Fruit fly (Drosophila melanogaster) whole organism, embryonic: Measurements from ENCODE around the gene hry.

Source experiments
- Awh ChIP-seq: fragments of 200-800 bp; sonication (Bioruptor generic); IDR thresholded peaks from 2 replicates; pipeline ENCODE4, ENCODE4 v1.3.6; 2022; ENCODE audit warnings: missing biosample characterization, missing genetic modification characterization
- BEAF-32 ChIP-seq: fragments of 200-800 bp; sonication (Bioruptor generic); optimal IDR thresholded peaks from 3 replicates; lab custom pipeline; 2017; ENCODE audit warnings: missing biosample characterization, missing genetic modification characterization, mild to moderate bottlenecking, moderate library complexity, missing genetic modification reagents
- CG10462 ChIP-seq: fragments of 200-800 bp; sonication (Bioruptor generic); optimal IDR thresholded peaks from 2 replicates; lab custom pipeline; 2016; ENCODE audit warnings: missing biosample characterization, missing genetic modification characterization
- CG11398 ChIP-seq: fragments of 200-800 bp; sonication (Bioruptor generic); optimal IDR thresholded peaks from 2 replicates; lab custom pipeline; 2016; ENCODE audit warnings: missing biosample characterization, missing genetic modification characterization
- CG13775 ChIP-seq: fragments of 200-800 bp; sonication (Bioruptor generic); optimal IDR thresholded peaks from 3 replicates; lab custom pipeline; 2017; ENCODE audit warnings: missing biosample characterization, mild to moderate bottlenecking, missing genetic modification characterization
- CG15269 ChIP-seq: fragments of 200-800 bp; sonication (Bioruptor generic); optimal IDR thresholded peaks from 2 replicates; lab custom pipeline; 2018; ENCODE audit warnings: missing biosample characterization, mild to moderate bottlenecking, missing genetic modification characterization, moderate library complexity
- CG17186 ChIP-seq: fragments of 200-800 bp; sonication (Bioruptor generic); optimal IDR thresholded peaks from 3 replicates; lab custom pipeline; 2017; ENCODE audit warnings: missing biosample characterization, missing genetic modification reagents, missing genetic modification characterization
- CG17568 ChIP-seq: fragments of 200-800 bp; sonication (Bioruptor generic); optimal IDR thresholded peaks from 2 replicates; lab custom pipeline; 2018; ENCODE audit warnings: missing biosample characterization, mild to moderate bottlenecking, missing genetic modification characterization, moderate library complexity
- CG17829 ChIP-seq: fragments of 200-800 bp; optimal IDR thresholded peaks from 2 replicates; lab custom pipeline; 2019; ENCODE audit warnings: missing biosample characterization, mild to moderate bottlenecking, missing genetic modification characterization, moderate library complexity
- CG18599 ChIP-seq: fragments of 200-800 bp; sonication (Bioruptor generic); optimal IDR thresholded peaks from 3 replicates; lab custom pipeline; 2017; ENCODE audit warnings: missing biosample characterization, missing genetic modification characterization, mild to moderate bottlenecking, moderate library complexity, missing genetic modification reagents
- CG18764 ChIP-seq: fragments of 200-800 bp; sonication (Bioruptor generic); optimal IDR thresholded peaks from 3 replicates; lab custom pipeline; 2016; ENCODE audit warnings: missing biosample characterization, missing genetic modification characterization
- CG30431 ChIP-seq: fragments of 200-800 bp; sonication (Bioruptor generic); optimal IDR thresholded peaks from 2 replicates; lab custom pipeline; 2017; ENCODE audit warnings: missing biosample characterization, missing genetic modification characterization
- CG3407 ChIP-seq: fragments of 200-800 bp; sonication (Bioruptor generic); optimal IDR thresholded peaks from 2 replicates; lab custom pipeline; 2018; ENCODE audit warnings: missing biosample characterization, mild to moderate bottlenecking, missing genetic modification characterization
- CG42726 ChIP-seq: fragments of 200-800 bp; sonication (Bioruptor generic); IDR thresholded peaks from 2 replicates; pipeline ENCODE4 v1.3.6; 2022; ENCODE audit warnings: missing biosample characterization, missing genetic modification characterization; ENCODE audit not compliant: partially characterized antibody
- CG4707 ChIP-seq: fragments of 200-800 bp; sonication (Bioruptor generic); optimal IDR thresholded peaks from 2 replicates; lab custom pipeline; 2018; ENCODE audit warnings: missing biosample characterization, mild to moderate bottlenecking, missing genetic modification characterization, moderate library complexity
- CG6854 ChIP-seq: fragments of 200-800 bp; sonication (Bioruptor generic); optimal IDR thresholded peaks from 3 replicates; lab custom pipeline; 2017; ENCODE audit warnings: missing biosample characterization, mild to moderate bottlenecking, missing genetic modification characterization
- CG8290 ChIP-seq, 3 experiments: fragments of 200-800 bp; sonication (Bioruptor generic); optimal IDR thresholded peaks; 2 replicates each; lab custom pipeline; 2016 to 2019; ENCODE audit warnings: missing biosample characterization in 3 of 3, missing genetic modification characterization in 3 of 3, mild to moderate bottlenecking in 2 of 3, moderate library complexity in 1 of 3
- CG8765 ChIP-seq: fragments of 200-800 bp; sonication (Bioruptor generic); IDR thresholded peaks from 2 replicates; pipeline ENCODE4 v1.3.6; 2022; ENCODE audit warnings: missing biosample characterization, missing genetic modification characterization
- Chrac-16 ChIP-seq: fragments of 200-800 bp; sonication (Bioruptor generic); optimal IDR thresholded peaks from 3 replicates; lab custom pipeline; 2016; ENCODE audit warnings: missing biosample characterization, missing genetic modification characterization
- CoRest ChIP-seq: fragments of 200-800 bp; sonication (Bioruptor generic); optimal IDR thresholded peaks from 3 replicates; lab custom pipeline; 2018; ENCODE audit warnings: missing biosample characterization, mild to moderate bottlenecking, missing genetic modification characterization, moderate library complexity
- D19A ChIP-seq: fragments of 200-800 bp; optimal IDR thresholded peaks from 3 replicates; lab custom pipeline; 2019; ENCODE audit warnings: missing biosample characterization, mild to moderate bottlenecking, missing genetic modification characterization, moderate library complexity
- Dref ChIP-seq: fragments of 200-800 bp; sonication (Bioruptor generic); IDR thresholded peaks from 2 replicates; pipeline ENCODE4 v1.3.6; 2022; ENCODE audit warnings: missing biosample characterization, missing genetic modification characterization
- ERR ChIP-seq: fragments of 200-800 bp; sonication (Bioruptor generic); optimal IDR thresholded peaks from 2 replicates; lab custom pipeline; 2016; ENCODE audit warnings: missing biosample characterization, missing genetic modification characterization
- HLH4C ChIP-seq: fragments of 200-800 bp; sonication (Bioruptor generic); IDR thresholded peaks from 3 replicates; pipeline ENCODE4 v1.3.6; 2022; ENCODE audit warnings: missing biosample characterization, missing genetic modification characterization; ENCODE audit not compliant: partially characterized antibody
- Mrtf ChIP-seq: fragments of 200-800 bp; sonication (Bioruptor generic); IDR thresholded peaks from 3 replicates; pipeline ENCODE4 v1.3.6; 2022; ENCODE audit warnings: missing biosample characterization, missing genetic modification characterization
- Optix ChIP-seq: fragments of 200-800 bp; sonication (Bioruptor generic); IDR thresholded peaks from 3 replicates; pipeline ENCODE4 v1.3.6; 2022; ENCODE audit warnings: missing biosample characterization, missing genetic modification characterization
- Sin3A ChIP-seq: fragments of >200 bp; optimal IDR thresholded peaks from 2 replicates; lab custom pipeline; 2018
- Tbp ChIP-seq: fragments of >200 bp; optimal IDR thresholded peaks from 2 replicates; lab custom pipeline; 2018; ENCODE audit warnings: missing biosample characterization, missing genetic modification characterization
- Usf ChIP-seq: fragments of 200-800 bp; sonication (Bioruptor generic); optimal IDR thresholded peaks from 2 replicates; lab custom pipeline; 2017; ENCODE audit warnings: missing genotype, missing biosample characterization, missing genetic modification characterization
- bab2 ChIP-seq: fragments of 200-800 bp; sonication (Bioruptor generic); optimal IDR thresholded peaks from 2 replicates; lab custom pipeline; 2016; ENCODE audit warnings: missing biosample characterization, missing genetic modification characterization
- br ChIP-seq: fragments of >200 bp; optimal IDR thresholded peaks from 2 replicates; lab custom pipeline; 2017
- cato ChIP-seq: fragments of 200-800 bp; sonication (Bioruptor generic); optimal IDR thresholded peaks from 2 replicates; lab custom pipeline; 2016; ENCODE audit warnings: missing biosample characterization, missing genetic modification characterization, borderline replicate concordance
- caup ChIP-seq: fragments of 200-800 bp; sonication (Bioruptor generic); optimal IDR thresholded peaks from 3 replicates; lab custom pipeline; 2017; ENCODE audit warnings: missing biosample characterization, mild to moderate bottlenecking, missing genetic modification characterization, moderate library complexity; ENCODE audit not compliant: severe bottlenecking
- crp ChIP-seq, 2 experiments: fragments of 200-800 bp; sonication (Bioruptor generic); optimal IDR thresholded peaks; 2 replicates in 1 of 2; 3 replicates in 1 of 2; lab custom pipeline; 2017; ENCODE audit warnings: missing biosample characterization in 2 of 2, missing genetic modification characterization in 2 of 2, mild to moderate bottlenecking in 1 of 2, moderate library complexity in 1 of 2
- dan ChIP-seq: fragments of 200-800 bp; sonication (Bioruptor generic); IDR thresholded peaks from 2 replicates; pipeline ENCODE4 v1.3.6; 2022; ENCODE audit warnings: missing biosample characterization, missing genetic modification characterization
- en ChIP-seq: fragments of 200-800 bp; sonication (Bioruptor generic); optimal IDR thresholded peaks from 2 replicates; lab custom pipeline; 2016; ENCODE audit warnings: missing biosample characterization, missing genetic modification characterization
- exex ChIP-seq: fragments of 200-800 bp; sonication (Bioruptor generic); optimal IDR thresholded peaks from 4 replicates; lab custom pipeline; 2018; ENCODE audit warnings: missing biosample characterization, mild to moderate bottlenecking, missing genetic modification characterization, moderate library complexity
- grau ChIP-seq: fragments of 200-800 bp; optimal IDR thresholded peaks from 3 replicates; lab custom pipeline; 2019; ENCODE audit warnings: missing biosample characterization, mild to moderate bottlenecking, missing genetic modification characterization, moderate library complexity
- ham ChIP-seq: fragments of 200-800 bp; sonication (Bioruptor generic); IDR thresholded peaks from 2 replicates; pipeline ENCODE4 v1.3.6; 2022; ENCODE audit warnings: missing biosample characterization, missing genetic modification characterization
- hkb ChIP-seq, 2 experiments: fragments of 200-800 bp in 1 of 2; fragments of >200 bp in 1 of 2; sonication (Bioruptor generic) in 1 of 2; IDR thresholded peaks in 1 of 2; optimal IDR thresholded peaks in 1 of 2; 2 replicates each; pipeline versions ENCODE4 v1.3.6 to Lab custom; 2017 to 2022; ENCODE audit warnings: missing biosample characterization in 1 of 2, missing genetic modification characterization in 1 of 2
- kay ChIP-seq: fragments of 200-800 bp; sonication (Bioruptor generic); optimal IDR thresholded peaks from 2 replicates; lab custom pipeline; 2016; ENCODE audit warnings: missing biosample characterization, missing genetic modification characterization
- ken ChIP-seq: fragments of 200-800 bp; sonication (Bioruptor generic); IDR thresholded peaks from 3 replicates; pipeline ENCODE4 v1.3.6; 2022; ENCODE audit warnings: missing biosample characterization, missing genetic modification characterization
- mam ChIP-seq: fragments of 200-800 bp; sonication (Bioruptor generic); optimal IDR thresholded peaks from 3 replicates; lab custom pipeline; 2016; ENCODE audit warnings: missing biosample characterization, missing genetic modification characterization
- oc ChIP-seq: fragments of 200-800 bp; sonication (Bioruptor generic); optimal IDR thresholded peaks from 2 replicates; lab custom pipeline; 2018; ENCODE audit warnings: missing biosample characterization, mild to moderate bottlenecking, missing genetic modification characterization, moderate library complexity
- pzg ChIP-seq: fragments of 200-800 bp; sonication (Bioruptor generic); optimal IDR thresholded peaks from 3 replicates; lab custom pipeline; 2018; ENCODE audit warnings: missing biosample characterization, mild to moderate bottlenecking, missing genetic modification characterization, moderate library complexity
- run ChIP-seq: fragments of 200-800 bp; sonication (Bioruptor generic); optimal IDR thresholded peaks from 3 replicates; lab custom pipeline; 2018; ENCODE audit warnings: missing biosample characterization, mild to moderate bottlenecking, missing genetic modification characterization
- sd ChIP-seq: fragments of 200-800 bp; sonication (Bioruptor generic); optimal IDR thresholded peaks from 3 replicates; lab custom pipeline; 2018; ENCODE audit warnings: missing biosample characterization, mild to moderate bottlenecking, missing genetic modification characterization, moderate library complexity
- tio ChIP-seq: fragments of 200-800 bp; sonication (Bioruptor generic); optimal IDR thresholded peaks from 2 replicates; lab custom pipeline; 2017; ENCODE audit warnings: missing biosample characterization, missing genetic modification characterization, inconsistent platforms
- usp ChIP-seq: fragments of >200 bp; optimal IDR thresholded peaks from 2 replicates; lab custom pipeline; 2017; ENCODE audit warnings: missing biosample characterization, missing genetic modification characterization

hry gene

DNA sequence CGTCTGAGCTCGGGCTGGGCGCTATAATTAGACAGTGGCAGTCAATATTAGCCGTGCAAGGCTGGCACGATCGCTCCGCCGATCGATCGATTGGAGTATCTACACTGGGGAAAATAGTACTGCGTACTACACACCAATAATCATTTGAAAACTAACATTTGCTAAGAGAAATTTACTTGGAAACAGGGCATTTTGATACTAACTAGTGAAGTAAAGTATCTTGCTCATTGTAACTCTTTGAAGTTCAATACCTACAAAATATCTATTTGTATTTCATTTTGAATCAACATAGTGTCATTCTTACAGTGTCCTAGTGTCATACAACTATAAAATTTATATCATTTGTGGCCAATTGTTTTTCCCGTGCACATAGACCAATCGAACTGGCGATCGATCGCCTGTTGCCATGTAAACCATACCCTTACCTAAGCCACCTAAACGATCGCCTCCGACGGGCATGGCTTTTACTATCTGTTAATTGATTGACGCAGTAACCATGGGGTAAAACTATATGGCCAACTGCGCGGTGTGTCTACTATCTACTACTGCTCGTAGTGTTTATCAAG lies 25.2 kb downstream of the hry start (continued):
- TF ChIP-seq CG17568 (GFP tag; lab: Kevin White, UChicago) (peak; percentile 52), CG42726 (GFP tag; lab: Robert Waterston, UW) (no peak), Awh (GFP tag; lab: Robert Waterston, UW) (no peak; the same call in 1 of the 2 replicates), Chrac-16 (GFP tag; lab: Kevin White, UChicago) (peak; percentile 80), tio (GFP tag; lab: Kevin White, UChicago) (peak; percentile 63), CoRest (peak; percentile 90), CG30431 (GFP tag; lab: Kevin White, UChicago) (peak; percentile 50), ERR (GFP tag; lab: Kevin White, UChicago) (peak; percentile 61), CG4707 (no peak), CG13775 (GFP tag; lab: Kevin White, UChicago) (peak; percentile 80), CG8290 (GFP tag; optimal IDR thresholded peaks at IDR 0.05; lab: Kevin White, UChicago) (peak; percentile 26), CG8290 (tag; optimal IDR thresholded peaks at IDR 0.05; lab: Kevin White, UChicago) (peak in 1 of 2 experiments; percentile 80), HLH4C (GFP tag; lab: Robert Waterston, UW) (no peak), usp (GFP tag; lab: Kevin White, UChicago) (no peak), run (peak; percentile 71), ken (peak; percentile 60; the same call in 1 of the 3 replicates), D19A (peak; percentile 70), en (peak; percentile 60), pzg (GFP tag; lab: Kevin White, UChicago) (no peak), oc (no peak), CG6854 (peak; percentile 43), br (no peak), CG15269 (tag; lab: Kevin White, UChicago) (peak; percentile 86), BEAF-32 (GFP tag; lab: Kevin White, UChicago) (no peak), Usf (GFP tag; lab: Kevin White, UChicago) (peak; percentile 59), mam (GFP tag; lab: Kevin White, UChicago) (peak; percentile 80), caup (peak; percentile 75), Dref (no peak), ham (GFP tag; lab: Robert Waterston, UW) (peak; percentile 66), Sin3A (lab: Kevin White, UChicago) (no peak), grau (tag; lab: Kevin White, UChicago) (peak; percentile 88), CG18599 (GFP tag; lab: Kevin White, UChicago) (peak; percentile 90), bab2 (GFP tag; lab: Kevin White, UChicago) (peak; percentile 82), Tbp (GFP tag; lab: Kevin White, UChicago) (no peak), dan (GFP tag; lab: Robert Waterston, UW) (no peak), CG8765 (no peak), cato (peak; percentile 61), Mrtf (GFP tag; lab: Robert Waterston, UW) (peak; percentile 60; the same call in 1 of the 3 replicates), CG10462 (peak; percentile 45), Optix (peak; percentile 49; the same call in 1 of the 3 replicates), CG3407 (GFP tag; lab: Kevin White, UChicago) (peak; percentile 34), kay (peak; percentile 72), CG18764 (GFP tag; lab: Kevin White, UChicago) (peak; percentile 41), CG11398 (peak; percentile 53), crp (GFP tag; optimal IDR thresholded peaks at IDR 0.05; lab: Kevin White, UChicago) (peak in 1 of 2 experiments; percentile 3), sd (tag; lab: Kevin White, UChicago) (peak; percentile 55), hkb (optimal IDR thresholded peaks at IDR 0.05; lab: Kevin White, UChicago) (no peak), hkb (GFP tag; IDR thresholded peaks at IDR 0.05; lab: Robert Waterston, UW) (peak; percentile 82), exex (tag; lab: Kevin White, UChicago) (peak; percentile 77), CG17186 (peak; percentile 6), CG17829 (tag; lab: Kevin White, UChicago) (peak; percentile 72)
